Fruit fly (Drosophila melanogaster): ENCODE data around the gene dos.
A peak's percentile ranks its signal among the peaks of the same experiment; 100 is the strongest.

The dos gene

DNA sequence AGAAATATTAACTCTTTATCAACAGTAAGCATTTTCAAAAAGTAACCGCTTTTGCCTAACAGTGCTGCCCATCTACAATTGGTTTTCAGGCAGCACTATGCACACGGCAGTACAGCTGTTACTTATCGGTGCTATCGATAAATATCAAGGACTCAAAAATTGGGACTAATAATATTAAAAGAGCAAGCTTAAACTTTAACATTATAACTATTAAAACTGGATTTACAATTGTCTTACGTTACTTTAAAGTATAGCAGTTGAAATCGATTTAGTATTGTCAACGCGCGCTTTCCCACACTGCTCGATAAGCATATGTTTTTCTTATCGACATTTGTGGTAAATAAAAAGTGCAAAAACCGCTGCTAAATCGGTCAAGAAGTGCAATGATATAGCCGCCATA is 42.2 kb downstream of the dos start, which contains the start of the genes CG42245 and MEP-1 (continued):
- peak; percentile 36 for TF ChIP-seq CG17385 (GFP tag; optimal IDR thresholded peaks at IDR 0.05)
- TF ChIP-seq bigmax (GFP tag; optimal IDR thresholded peaks at IDR 0.05), result no peak
- peak; percentile 41; the same call in 1 of the 3 replicates for TF ChIP-seq CG34224 (GFP tag; IDR thresholded peaks at IDR 0.05; ENCODE audit: partially characterized antibody)
- peak; percentile 19 for TF ChIP-seq CG34376 (GFP tag; optimal IDR thresholded peaks at IDR 0.05)
- no peak for TF ChIP-seq stc (GFP tag; IDR thresholded peaks at IDR 0.05)
- TF ChIP-seq CG14710 (tag; optimal IDR thresholded peaks at IDR 0.05), result peak; percentile 80
- TF ChIP-seq nom (GFP tag; optimal IDR thresholded peaks at IDR 0.05), result no peak
- TF ChIP-seq CG15269 (tag; optimal IDR thresholded peaks at IDR 0.05), result peak; percentile 38
- TF ChIP-seq CG6175 (GFP tag; IDR thresholded peaks at IDR 0.05), result no peak
- TF ChIP-seq zen (tag; optimal IDR thresholded peaks at IDR 0.05), result no peak
- TF ChIP-seq Dref (GFP tag; IDR thresholded peaks at IDR 0.05), result peak; percentile 84
- TF ChIP-seq CG2120 (GFP tag; optimal IDR thresholded peaks at IDR 0.05), result peak; percentile 73
- TF ChIP-seq inv (GFP tag; IDR thresholded peaks at IDR 0.05; ENCODE audit: partially characterized antibody), result peak; percentile 43; the same call in 1 of the 2 replicates
- peak; percentile 42 for TF ChIP-seq CG18476 (GFP tag; optimal IDR thresholded peaks at IDR 0.05)
- no peak for TF ChIP-seq repo (GFP tag; optimal IDR thresholded peaks at IDR 0.05)
- TF ChIP-seq CG11504 (tag; optimal IDR thresholded peaks at IDR 0.05), result peak; percentile 66
- TF ChIP-seq CG12744 (GFP tag; optimal IDR thresholded peaks at IDR 0.05), result peak; percentile 7
- peak; percentile 84 for TF ChIP-seq HLH4C (GFP tag; IDR thresholded peaks at IDR 0.05; ENCODE audit: partially characterized antibody)
- TF ChIP-seq CG6254 (GFP tag; optimal IDR thresholded peaks at IDR 0.05), result no peak
- TF ChIP-seq Jarid2 (GFP tag; optimal IDR thresholded peaks at IDR 0.05), result no peak
- peak; percentile 68 for TF ChIP-seq amos (GFP tag; IDR thresholded peaks at IDR 0.05; ENCODE audit: partially characterized antibody)
- no peak for TF ChIP-seq Kr (GFP tag; optimal IDR thresholded peaks at IDR 0.05)
- no peak for TF ChIP-seq Poxn (GFP tag; IDR thresholded peaks at IDR 0.05)
- TF ChIP-seq da (GFP tag; optimal IDR thresholded peaks at IDR 0.05), result no peak
- no peak for TF ChIP-seq pnt (GFP tag; optimal IDR thresholded peaks at IDR 0.05)
- TF ChIP-seq lola (GFP tag; optimal IDR thresholded peaks at IDR 0.05), result peak in 1 of 3 experiments; percentile 32
- TF ChIP-seq gro (GFP tag; optimal IDR thresholded peaks at IDR 0.05), result peak; percentile 48
- peak; percentile 64 for TF ChIP-seq CG15514 (GFP tag; optimal IDR thresholded peaks at IDR 0.05)
- no peak for TF ChIP-seq CG9215 (GFP tag; IDR thresholded peaks at IDR 0.05)
- peak; percentile 42 for TF ChIP-seq CG9727 (GFP tag; optimal IDR thresholded peaks at IDR 0.05)
- peak; percentile 46 for TF ChIP-seq Side (GFP tag; optimal IDR thresholded peaks at IDR 0.05)
- peak; percentile 67 for TF ChIP-seq BEAF-32 (GFP tag; optimal IDR thresholded peaks at IDR 0.05)
- no peak for TF ChIP-seq CG15479 (GFP tag; optimal IDR thresholded peaks at IDR 0.05)
- TF ChIP-seq Optix (GFP tag; IDR thresholded peaks at IDR 0.05), result no peak
- peak; percentile 49 for TF ChIP-seq Mes4 (GFP tag; optimal IDR thresholded peaks at IDR 0.05)
- TF ChIP-seq CG1832 (GFP tag; optimal IDR thresholded peaks at IDR 0.05), result no peak
- TF ChIP-seq CG11093 (GFP tag; IDR thresholded peaks at IDR 0.05), result no peak
- TF ChIP-seq Dbx (GFP tag; IDR thresholded peaks at IDR 0.05), result peak; percentile 22; the same call in 1 of the 3 replicates
- TF ChIP-seq usp (GFP tag; optimal IDR thresholded peaks at IDR 0.05), result no peak
- TF ChIP-seq NFAT (GFP tag; IDR thresholded peaks at IDR 0.05), result no peak
- TF ChIP-seq Hmr (GFP tag; optimal IDR thresholded peaks at IDR 0.05), result peak; percentile 31
- no peak for TF ChIP-seq row (GFP tag; IDR thresholded peaks at IDR 0.05)
- TF ChIP-seq dmrt11E (tag; optimal IDR thresholded peaks at IDR 0.05), result peak; percentile 38
- peak; percentile 44 for TF ChIP-seq CG7786 (GFP tag; optimal IDR thresholded peaks at IDR 0.05)
- TF ChIP-seq psq (GFP tag; optimal IDR thresholded peaks at IDR 0.05), result peak; percentile 13
- no peak for TF ChIP-seq CG43689 (GFP tag; IDR thresholded peaks at IDR 0.05)
- TF ChIP-seq trem (tag; optimal IDR thresholded peaks at IDR 0.05), result peak; percentile 93
- peak; percentile 33 for TF ChIP-seq Camta (GFP tag; optimal IDR thresholded peaks at IDR 0.05)
- TF ChIP-seq HmgD (GFP tag; optimal IDR thresholded peaks at IDR 0.05), result no peak
- TF ChIP-seq Vsx1 (GFP tag; optimal IDR thresholded peaks at IDR 0.05), result no peak
